Worm (Caenorhabditis elegans) whole organism, L2 larva: ENCODE results near the gene T23B5.3.

ENCODE experiments used
- R02D3.7 ChIP-seq: fragments of 150-350 bp; optimal IDR thresholded peaks from 2 replicates; lab custom pipeline; 2014; ENCODE audit warnings: missing biosample characterization, missing genetic modification characterization
- ZK546.5 ChIP-seq: sonication (generic microtip); optimal IDR thresholded peaks from 2 replicates; lab custom pipeline; 2017; ENCODE audit warnings: missing biosample characterization, missing genetic modification characterization
- aly-2 ChIP-seq: fragments of 150-350 bp; optimal IDR thresholded peaks from 2 replicates; lab custom pipeline; 2014; ENCODE audit warnings: missing biosample characterization, missing genetic modification characterization
- ceh-16 ChIP-seq: fragments of 150-350 bp; optimal IDR thresholded peaks from 2 replicates; lab custom pipeline; 2014; ENCODE audit warnings: missing biosample characterization, missing genetic modification characterization
- crh-2 ChIP-seq: sonication (generic microtip); optimal IDR thresholded peaks from 2 replicates; lab custom pipeline; 2017; ENCODE audit warnings: missing biosample characterization, missing genetic modification characterization
- dmd-4 ChIP-seq: sonication (generic microtip); optimal IDR thresholded peaks from 2 replicates; lab custom pipeline; 2017; ENCODE audit warnings: missing biosample characterization, missing genetic modification characterization
- egl-27 ChIP-seq: sonication (generic microtip); optimal IDR thresholded peaks from 3 replicates; lab custom pipeline; 2017; ENCODE audit warnings: missing biosample characterization, missing genetic modification reagents, missing genetic modification characterization
- elt-1 ChIP-seq: fragments of 150-350 bp; optimal IDR thresholded peaks from 2 replicates; lab custom pipeline; 2014; ENCODE audit warnings: missing biosample characterization, missing genetic modification characterization
- elt-3 ChIP-seq: sonication (generic microtip); optimal IDR thresholded peaks from 2 replicates; lab custom pipeline; 2017; ENCODE audit warnings: missing biosample characterization, missing genetic modification characterization
- fos-1 ChIP-seq: fragments of 150-350 bp; optimal IDR thresholded peaks from 2 replicates; lab custom pipeline; 2014; ENCODE audit warnings: missing biosample characterization, missing genetic modification characterization
- lin-13 ChIP-seq: fragments of 150-350 bp; optimal IDR thresholded peaks from 2 replicates; lab custom pipeline; 2014; ENCODE audit warnings: missing biosample characterization, missing genetic modification reagents, missing genetic modification characterization
- lin-39 ChIP-seq: fragments of 150-350 bp; optimal IDR thresholded peaks from 2 replicates; lab custom pipeline; 2014; ENCODE audit warnings: missing biosample characterization, missing genetic modification reagents, missing genetic modification characterization
- lsy-2 ChIP-seq, 2 experiments: fragments of 150-350 bp in 1 of 2; sonication (generic microtip) in 1 of 2; optimal IDR thresholded peaks; 2 replicates each; lab custom pipeline; 2014 to 2017; ENCODE audit warnings: missing biosample characterization in 2 of 2, missing genetic modification characterization in 2 of 2
- mbf-1 ChIP-seq: sonication (generic microtip); optimal IDR thresholded peaks from 2 replicates; lab custom pipeline; 2017; ENCODE audit warnings: missing biosample characterization, missing genetic modification characterization
- nhr-12 ChIP-seq: fragments of 150-350 bp; optimal IDR thresholded peaks from 2 replicates; lab custom pipeline; 2014; ENCODE audit warnings: missing biosample characterization, missing genetic modification characterization
- nhr-237 ChIP-seq: fragments of 150-350 bp; optimal IDR thresholded peaks from 2 replicates; lab custom pipeline; 2014; ENCODE audit warnings: missing biosample characterization, missing genetic modification characterization
- nhr-6 ChIP-seq: fragments of 150-350 bp; optimal IDR thresholded peaks from 2 replicates; lab custom pipeline; 2014; ENCODE audit warnings: missing biosample characterization, missing genetic modification characterization
- nhr-77 ChIP-seq: fragments of 150-350 bp; optimal IDR thresholded peaks from 2 replicates; lab custom pipeline; 2014; ENCODE audit warnings: missing biosample characterization, missing genetic modification characterization
- sem-4 ChIP-seq: fragments of 150-350 bp; optimal IDR thresholded peaks from 2 replicates; lab custom pipeline; 2014; ENCODE audit warnings: missing biosample characterization, missing genetic modification reagents, missing genetic modification characterization
- skn-1 ChIP-seq: sonication (generic microtip); optimal IDR thresholded peaks from 2 replicates; lab custom pipeline; 2017; ENCODE audit warnings: missing biosample characterization, missing genetic modification characterization
- sma-9 ChIP-seq, 2 experiments: fragments of 150-350 bp in 1 of 2; sonication (generic microtip) in 1 of 2; optimal IDR thresholded peaks; 2 replicates each; lab custom pipeline; 2014 to 2016; ENCODE audit warnings: missing genetic modification characterization in 2 of 2, mild to moderate bottlenecking in 1 of 2, missing biosample characterization in 1 of 2, missing compliant biosample characterization in 1 of 2, missing genetic modification reagents in 1 of 2, moderate library complexity in 1 of 2
- snpc-4 ChIP-seq: fragments of 150-350 bp; optimal IDR thresholded peaks from 2 replicates; lab custom pipeline; 2014; ENCODE audit warnings: missing biosample characterization, missing genetic modification characterization
- unc-39 ChIP-seq: fragments of 150-350 bp; optimal IDR thresholded peaks from 2 replicates; lab custom pipeline; 2014; ENCODE audit warnings: missing biosample characterization, missing genetic modification characterization
- unc-55 ChIP-seq: fragments of 150-350 bp; sonication (generic microtip); optimal IDR thresholded peaks from 3 replicates; lab custom pipeline; 2014; ENCODE audit warnings: missing biosample characterization, missing genetic modification reagents, missing genetic modification characterization
- zag-1 ChIP-seq: fragments of 150-350 bp; optimal IDR thresholded peaks from 2 replicates; lab custom pipeline; 2014; ENCODE audit warnings: missing biosample characterization, missing genetic modification characterization
- ztf-11 ChIP-seq: sonication (generic microtip); optimal IDR thresholded peaks from 2 replicates; lab custom pipeline; 2017; ENCODE audit warnings: missing biosample characterization, missing genetic modification characterization

T23B5.3 gene

DNA sequence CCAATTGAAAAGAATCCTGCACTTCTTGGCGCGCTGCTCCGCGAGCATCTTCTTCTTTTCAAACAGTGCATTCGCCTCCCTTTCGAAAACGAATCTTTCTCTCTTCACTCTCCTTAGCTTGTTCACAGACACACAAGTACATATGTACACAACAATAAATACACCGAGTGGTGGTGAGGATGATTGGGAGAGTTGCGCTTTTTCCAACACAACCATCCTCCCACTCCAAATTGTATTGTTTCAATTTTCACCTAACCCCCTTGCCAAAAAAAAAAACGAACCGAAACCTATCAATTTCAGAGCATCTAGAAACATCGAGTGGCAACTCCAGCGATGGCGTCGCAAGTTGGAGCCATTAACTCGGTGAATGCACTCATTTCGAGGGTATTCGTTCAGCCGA, 57.8 kb downstream of the T23B5.3 start, which contains the start of gene inx-6:
TSS of gene inx-6 (plus strand) at position 301 of the 400 bp plus-strand sequence.
- TF ChIP-seq mbf-1 (tag; lab: Kevin White, UChicago) (no peak), nhr-77 (tag; lab: Kevin White, UChicago) (no peak), elt-1 (no peak), nhr-237 (no peak), zag-1 (no peak), R02D3.7 (no peak), unc-55 (GFP tag; lab: Kevin White, UChicago) (no peak), nhr-12 (no peak), skn-1 (tag; lab: Kevin White, UChicago) (no peak), snpc-4 (tag; lab: Kevin White, UChicago) (no peak), crh-2 (no peak)

DNA sequence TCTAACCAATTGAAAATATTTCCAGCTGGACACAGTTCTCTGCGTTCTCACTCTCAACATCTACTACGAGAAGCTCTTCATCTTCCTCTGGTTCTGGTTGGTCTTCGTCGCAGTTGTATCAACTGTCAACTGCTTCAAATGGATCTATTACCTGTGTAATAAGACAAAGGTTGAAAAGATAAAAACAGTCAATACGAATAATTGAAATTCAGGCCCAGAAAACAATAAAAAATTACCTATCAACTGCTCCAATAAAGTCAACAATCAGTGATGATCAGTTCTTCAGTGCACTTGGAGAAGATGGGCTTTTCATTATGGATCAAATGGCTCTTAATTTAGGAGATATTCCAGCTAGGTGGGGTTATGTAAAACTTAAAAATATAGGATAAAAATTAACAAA, 60.3 kb downstream of the T23B5.3 start:
- TF ChIP-seq unc-39 (tag; lab: Kevin White, UChicago), result no peak
- no peak for TF ChIP-seq lsy-2 (tag; optimal IDR thresholded peaks at IDR 0.05; lab: Kevin White, UChicago)
- TF ChIP-seq egl-27 (tag; lab: Kevin White, UChicago), result no peak
- no peak for TF ChIP-seq dmd-4 (tag; lab: Kevin White, UChicago)
- no peak for TF ChIP-seq lin-39 (tag; lab: Kevin White, UChicago)
- no peak for TF ChIP-seq crh-2
- no peak for TF ChIP-seq sem-4 (tag; lab: Kevin White, UChicago)
- no peak for TF ChIP-seq elt-3 (tag; lab: Kevin White, UChicago)
- no peak for TF ChIP-seq ZK546.5
- TF ChIP-seq nhr-6 (tag; lab: Kevin White, UChicago), result no peak
- TF ChIP-seq fos-1 (tag; lab: Kevin White, UChicago), result no peak
- TF ChIP-seq sma-9 (GFP tag; optimal IDR thresholded peaks at IDR 0.05; lab: Kevin White, UChicago), result no peak
- no peak for TF ChIP-seq sma-9 (tag; optimal IDR thresholded peaks at IDR 0.05; lab: Kevin White, UChicago)
- TF ChIP-seq ztf-11 (tag; lab: Kevin White, UChicago), result no peak
- TF ChIP-seq nhr-237, result no peak
- TF ChIP-seq lin-13 (GFP tag; lab: Kevin White, UChicago), result no peak
- no peak for TF ChIP-seq ceh-16 (tag; lab: Kevin White, UChicago)
- no peak for TF ChIP-seq nhr-77 (tag; lab: Kevin White, UChicago)
- no peak for TF ChIP-seq aly-2 (tag; lab: Kevin White, UChicago)
